Fruit fly (Drosophila melanogaster): Measurements from ENCODE around the gene Capa.

- TF ChIP-seq kay (GFP tag; ENCODE audit: borderline replicate concordance) (no peak), CG14711 (tag; optimal IDR thresholded peaks at IDR 0.05) (no peak), CG12768 (GFP tag; optimal IDR thresholded peaks at IDR 0.05) (no peak), pad (GFP tag; optimal IDR thresholded peaks at IDR 0.05) (no peak), CG33017 (tag; optimal IDR thresholded peaks at IDR 0.05) (no peak), cic (GFP tag; optimal IDR thresholded peaks at IDR 0.05) (no peak), cnc (optimal IDR thresholded peaks at IDR 0.05) (no peak), CG7045 (GFP tag; optimal IDR thresholded peaks at IDR 0.05) (no peak)
These were observed 46.3 kb downstream of the Capa start for dm6 chr3R:29867895-29868294.

Measured in whole organism, adult.